Fruit fly (Drosophila melanogaster): ENCODE data around the gene arm.

DNA sequence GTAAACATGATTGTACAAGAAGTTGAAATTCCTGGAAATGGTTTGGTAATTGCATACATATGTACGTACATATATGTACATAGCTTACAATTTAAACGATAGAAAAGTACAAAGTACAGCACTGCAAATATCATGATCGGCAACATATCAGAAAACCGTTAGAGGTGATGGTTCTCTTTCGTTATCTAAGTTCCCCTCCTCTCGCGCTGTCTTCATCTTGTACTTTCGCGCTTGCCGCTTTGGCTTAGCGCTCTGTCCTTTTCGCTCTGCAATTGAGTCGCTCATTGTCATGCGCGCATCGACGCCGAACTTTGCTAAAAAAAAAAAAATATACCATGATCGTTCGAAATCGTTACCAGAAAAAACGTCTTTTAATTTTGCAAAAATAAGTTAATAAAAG, 3.5 kb upstream of the arm start:
- TF ChIP-seq ovo (GFP tag; optimal IDR thresholded peaks at IDR 0.05) (peak; percentile 61), kay (GFP tag; ENCODE audit: borderline replicate concordance) (no peak), CG1620 (GFP tag; optimal IDR thresholded peaks at IDR 0.05) (no peak), Crg-1 (GFP tag; optimal IDR thresholded peaks at IDR 0.05) (no peak)

Measured in whole organism, adult.